Fruit fly (Drosophila melanogaster) whole organism, embryonic: ENCODE results near the gene Adgf-D.

ENCODE experiments used
- Atf-2 ChIP-seq: fragments of 200-800 bp; sonication (Bioruptor generic); optimal IDR thresholded peaks from 2 replicates; lab custom pipeline; 2016; ENCODE audit warnings: missing biosample characterization, missing genetic modification characterization
- Atf6 ChIP-seq: fragments of 200-800 bp; sonication (Bioruptor generic); IDR thresholded peaks from 2 replicates; pipeline ENCODE4 v1.3.6; 2022; ENCODE audit warnings: missing biosample characterization, missing genetic modification characterization
- Bdp1 ChIP-seq: fragments of 200-800 bp; sonication (Bioruptor generic); optimal IDR thresholded peaks from 3 replicates; lab custom pipeline; 2016; ENCODE audit warnings: missing biosample characterization, missing genetic modification characterization
- C15 ChIP-seq: fragments of 200-800 bp; sonication (Bioruptor generic); IDR thresholded peaks from 3 replicates; pipeline ENCODE4 v1.3.6; 2022; ENCODE audit warnings: missing biosample characterization, missing genetic modification characterization
- CG10979 ChIP-seq: fragments of 200-800 bp; sonication (Bioruptor generic); optimal IDR thresholded peaks from 2 replicates; lab custom pipeline; 2018; ENCODE audit warnings: missing biosample characterization, mild to moderate bottlenecking, missing genetic modification characterization, moderate library complexity
- CG11695 ChIP-seq: fragments of 200-800 bp; sonication (Bioruptor generic); IDR thresholded peaks from 3 replicates; pipeline ENCODE4 v1.3.6; 2022; ENCODE audit warnings: missing biosample characterization, missing genetic modification characterization
- CG1233 ChIP-seq: fragments of 200-800 bp; sonication (Bioruptor generic); optimal IDR thresholded peaks from 4 replicates; lab custom pipeline; 2018; ENCODE audit warnings: missing biosample characterization, mild to moderate bottlenecking, missing genetic modification characterization
- CG12391 ChIP-seq: fragments of 200-800 bp; sonication (Bioruptor generic); optimal IDR thresholded peaks from 3 replicates; lab custom pipeline; 2018; ENCODE audit warnings: missing biosample characterization, mild to moderate bottlenecking, missing genetic modification characterization, moderate library complexity
- CG15514 ChIP-seq: fragments of 200-800 bp; sonication (Bioruptor generic); optimal IDR thresholded peaks from 3 replicates; lab custom pipeline; 2017; ENCODE audit warnings: missing biosample characterization, missing genetic modification characterization, mild to moderate bottlenecking, moderate library complexity, missing genetic modification reagents
- CG1647 ChIP-seq: fragments of 200-800 bp; sonication (Bioruptor generic); optimal IDR thresholded peaks from 3 replicates; lab custom pipeline; 2016; ENCODE audit warnings: missing biosample characterization, missing genetic modification characterization
- CG16779 ChIP-seq: fragments of 200-800 bp; sonication (Bioruptor generic); IDR thresholded peaks from 2 replicates; pipeline ENCODE4 v1.3.6; 2022; ENCODE audit warnings: missing biosample characterization, missing genetic modification characterization
- CG17568 ChIP-seq: fragments of 200-800 bp; sonication (Bioruptor generic); optimal IDR thresholded peaks from 2 replicates; lab custom pipeline; 2018; ENCODE audit warnings: missing biosample characterization, mild to moderate bottlenecking, missing genetic modification characterization, moderate library complexity
- CG1832 ChIP-seq: fragments of 200-800 bp; sonication (Bioruptor generic); optimal IDR thresholded peaks from 2 replicates; lab custom pipeline; 2017; ENCODE audit warnings: missing biosample characterization, mild to moderate bottlenecking, missing genetic modification characterization, inconsistent platforms
- CG18476 ChIP-seq: fragments of 200-800 bp; sonication (Bioruptor generic); optimal IDR thresholded peaks from 2 replicates; lab custom pipeline; 2016; ENCODE audit warnings: missing biosample characterization, mild to moderate bottlenecking, missing genetic modification characterization
- CG30431 ChIP-seq: fragments of 200-800 bp; sonication (Bioruptor generic); optimal IDR thresholded peaks from 2 replicates; lab custom pipeline; 2017; ENCODE audit warnings: missing biosample characterization, missing genetic modification characterization
- CG3065 ChIP-seq: fragments of 200-800 bp; sonication (Bioruptor generic); optimal IDR thresholded peaks from 2 replicates; lab custom pipeline; 2016; ENCODE audit warnings: missing biosample characterization, missing genetic modification characterization
- CG3995 ChIP-seq: fragments of 200-800 bp; sonication (Bioruptor generic); optimal IDR thresholded peaks from 3 replicates; lab custom pipeline; 2016; ENCODE audit warnings: missing biosample characterization, missing genetic modification characterization
- CG4820 ChIP-seq: fragments of 200-800 bp; sonication (Bioruptor generic); optimal IDR thresholded peaks from 3 replicates; lab custom pipeline; 2016; ENCODE audit warnings: missing biosample characterization, missing genetic modification characterization
- CG6175 ChIP-seq: fragments of 200-800 bp; sonication (Bioruptor generic); IDR thresholded peaks from 3 replicates; pipeline ENCODE4 v1.3.6; 2022; ENCODE audit warnings: missing biosample characterization, missing genetic modification characterization
- CG9817 ChIP-seq: fragments of 200-800 bp; sonication (Bioruptor generic); optimal IDR thresholded peaks from 2 replicates; lab custom pipeline; 2018; ENCODE audit warnings: missing biosample characterization, mild to moderate bottlenecking, missing genetic modification characterization, moderate library complexity
- Dbx ChIP-seq: fragments of 200-800 bp; sonication (Bioruptor generic); IDR thresholded peaks from 3 replicates; pipeline ENCODE4 v1.3.6; 2022; ENCODE audit warnings: missing biosample characterization, missing genetic modification characterization
- Doc3 ChIP-seq: fragments of 200-800 bp; sonication (Bioruptor generic); IDR thresholded peaks from 3 replicates; pipeline ENCODE4 v1.3.6; 2022; ENCODE audit warnings: missing biosample characterization, missing genetic modification characterization; ENCODE audit not compliant: partially characterized antibody
- Dp ChIP-seq: fragments of 200-800 bp; sonication (Bioruptor generic); optimal IDR thresholded peaks from 2 replicates; lab custom pipeline; 2018; ENCODE audit warnings: missing biosample characterization, mild to moderate bottlenecking, missing genetic modification characterization, moderate library complexity
- E2f2 ChIP-seq: fragments of 200-800 bp; sonication (Bioruptor generic); IDR thresholded peaks from 2 replicates; pipeline ENCODE4 v1.3.6; 2022; ENCODE audit warnings: missing biosample characterization, missing genetic modification characterization
- H2.0 ChIP-seq: fragments of 200-800 bp; sonication (Bioruptor generic); IDR thresholded peaks from 2 replicates; pipeline ENCODE4 v1.3.6; 2022; ENCODE audit warnings: missing biosample characterization, missing genetic modification characterization
- HLHmδ ChIP-seq: fragments of 200-800 bp; sonication (Bioruptor generic); optimal IDR thresholded peaks from 2 replicates; lab custom pipeline; 2018; ENCODE audit warnings: missing biosample characterization, mild to moderate bottlenecking, missing genetic modification characterization, moderate library complexity
- Hmx ChIP-seq: fragments of 200-800 bp; sonication (Bioruptor generic); optimal IDR thresholded peaks from 2 replicates; lab custom pipeline; 2016; ENCODE audit warnings: missing biosample characterization, missing genetic modification characterization
- Lpt ChIP-seq: fragments of >200 bp; optimal IDR thresholded peaks from 2 replicates; lab custom pipeline; 2018; ENCODE audit warnings: missing biosample characterization, missing genetic modification characterization
- Poxn ChIP-seq: fragments of 200-800 bp; sonication (Bioruptor generic); IDR thresholded peaks from 2 replicates; pipeline ENCODE4 v1.3.6; 2022; ENCODE audit warnings: missing biosample characterization, missing genetic modification characterization
- Sox100B ChIP-seq: fragments of 200-800 bp; sonication (Bioruptor generic); optimal IDR thresholded peaks from 3 replicates; lab custom pipeline; 2018; ENCODE audit warnings: missing biosample characterization, mild to moderate bottlenecking, missing genetic modification characterization
- Vsx1 ChIP-seq: fragments of 200-800 bp; sonication (Bioruptor generic); optimal IDR thresholded peaks from 2 replicates; lab custom pipeline; 2017; ENCODE audit warnings: missing biosample characterization, mild to moderate bottlenecking, missing genetic modification characterization, missing genetic modification reagents
- br ChIP-seq: fragments of >200 bp; optimal IDR thresholded peaks from 2 replicates; lab custom pipeline; 2017
- cg ChIP-seq: fragments of 200-800 bp; sonication (Bioruptor generic); optimal IDR thresholded peaks from 3 replicates; lab custom pipeline; 2019; ENCODE audit warnings: missing biosample characterization, mild to moderate bottlenecking, missing genetic modification characterization, moderate library complexity
- chn ChIP-seq: fragments of 200-800 bp; sonication (Bioruptor generic); optimal IDR thresholded peaks from 2 replicates; lab custom pipeline; 2016; ENCODE audit warnings: missing biosample characterization, missing genetic modification characterization
- dimm ChIP-seq: fragments of 200-800 bp; sonication (Bioruptor generic); IDR thresholded peaks from 2 replicates; pipeline ENCODE4 v1.3.6; 2022; ENCODE audit warnings: missing biosample characterization, missing genetic modification characterization
- dpn ChIP-seq, 2 experiments: fragments of 200-800 bp; sonication (Bioruptor generic); optimal IDR thresholded peaks; 3 replicates each; lab custom pipeline; 2016; ENCODE audit warnings: missing biosample characterization in 2 of 2, missing genetic modification characterization in 2 of 2
- dysf ChIP-seq: fragments of 200-800 bp; sonication (Bioruptor generic); IDR thresholded peaks from 3 replicates; pipeline ENCODE4 v1.3.6; 2022; ENCODE audit warnings: missing biosample characterization, missing genetic modification characterization
- exex ChIP-seq: fragments of 200-800 bp; sonication (Bioruptor generic); optimal IDR thresholded peaks from 4 replicates; lab custom pipeline; 2018; ENCODE audit warnings: missing biosample characterization, mild to moderate bottlenecking, missing genetic modification characterization, moderate library complexity
- grn ChIP-seq: fragments of 200-800 bp; sonication (Bioruptor generic); optimal IDR thresholded peaks from 3 replicates; lab custom pipeline; 2017; ENCODE audit warnings: missing biosample characterization, missing genetic modification characterization
- her ChIP-seq: fragments of 200-800 bp; sonication (Bioruptor generic); optimal IDR thresholded peaks from 2 replicates; lab custom pipeline; 2016; ENCODE audit warnings: missing biosample characterization, missing genetic modification characterization
- kni ChIP-seq: fragments of 200-800 bp; sonication (Bioruptor generic); optimal IDR thresholded peaks from 3 replicates; lab custom pipeline; 2017; ENCODE audit warnings: mild to moderate bottlenecking, missing biosample characterization, missing genetic modification reagents, missing genetic modification characterization
- mld ChIP-seq: fragments of 200-800 bp; sonication (Bioruptor generic); IDR thresholded peaks from 3 replicates; pipeline ENCODE4 v1.3.6; 2022; ENCODE audit warnings: missing biosample characterization, missing genetic modification characterization; ENCODE audit not compliant: partially characterized antibody
- p53 ChIP-seq: fragments of 200-800 bp; sonication (Bioruptor generic); optimal IDR thresholded peaks from 2 replicates; lab custom pipeline; 2016; ENCODE audit warnings: missing biosample characterization, missing genetic modification characterization
- run ChIP-seq: fragments of 200-800 bp; sonication (Bioruptor generic); optimal IDR thresholded peaks from 3 replicates; lab custom pipeline; 2018; ENCODE audit warnings: missing biosample characterization, mild to moderate bottlenecking, missing genetic modification characterization
- sd ChIP-seq: fragments of 200-800 bp; sonication (Bioruptor generic); optimal IDR thresholded peaks from 3 replicates; lab custom pipeline; 2018; ENCODE audit warnings: missing biosample characterization, mild to moderate bottlenecking, missing genetic modification characterization, moderate library complexity
- sens-2 ChIP-seq: fragments of 200-800 bp; sonication (Bioruptor generic); IDR thresholded peaks from 2 replicates; pipeline ENCODE4 v1.3.6; 2022; ENCODE audit warnings: missing biosample characterization, missing genetic modification characterization
- sob ChIP-seq: fragments of 200-800 bp; sonication (Bioruptor generic); IDR thresholded peaks from 2 replicates; pipeline ENCODE4 v1.3.6; 2022; ENCODE audit warnings: missing biosample characterization, missing genetic modification characterization
- sr ChIP-seq: fragments of 200-800 bp; sonication (Bioruptor generic); IDR thresholded peaks from 3 replicates; pipeline ENCODE4 v1.3.6; 2022; ENCODE audit warnings: missing biosample characterization, missing genetic modification characterization
- tup ChIP-seq: fragments of 200-800 bp; sonication (Bioruptor generic); optimal IDR thresholded peaks from 2 replicates; lab custom pipeline; 2016; ENCODE audit warnings: missing biosample characterization, mild to moderate bottlenecking, missing genetic modification characterization, moderate library complexity
- z ChIP-seq: fragments of 200-800 bp; sonication (Bioruptor generic); IDR thresholded peaks from 3 replicates; pipeline ENCODE4 v1.3.6; 2022; ENCODE audit warnings: missing biosample characterization, missing genetic modification characterization

Gene Adgf-D

dm6 chr3R:13715012-13715673 lies 9.9 kb upstream of the Adgf-D start, which contains the start of gene kmr (continued):
- TF ChIP-seq CG1832 (GFP tag; lab: Kevin White, UChicago) (no peak), CG1647 (GFP tag; lab: Kevin White, UChicago) (no peak), grn (GFP tag; lab: Kevin White, UChicago) (peak; percentile 13), CG1233 (GFP tag; lab: Kevin White, UChicago) (peak; percentile 47), dimm (GFP tag; lab: Robert Waterston, UW) (no peak), chn (no peak), CG12391 (peak; percentile 15), CG10979 (tag; lab: Kevin White, UChicago) (no peak), br (lab: Kevin White, UChicago) (no peak), Dbx (GFP tag; lab: Robert Waterston, UW) (peak; percentile 75), sd (peak; percentile 6), E2f2 (peak; percentile 12; the same call in 1 of the 2 replicates), Vsx1 (GFP tag; lab: Kevin White, UChicago) (peak; percentile 21), kni (GFP tag; lab: Kevin White, UChicago) (peak; percentile 83), CG30431 (no peak), CG4820 (GFP tag; lab: Kevin White, UChicago) (no peak), sr (GFP tag; lab: Robert Waterston, UW) (no peak; the same call in 2 of the 3 replicates), Poxn (GFP tag; lab: Robert Waterston, UW) (no peak), CG17568 (GFP tag; lab: Kevin White, UChicago) (peak; percentile 64), CG15514 (GFP tag; lab: Kevin White, UChicago) (peak; percentile 47), Hmx (GFP tag; lab: Kevin White, UChicago) (no peak), CG11695 (GFP tag; lab: Robert Waterston, UW) (peak; percentile 33; the same call in 2 of the 3 replicates), sens-2 (no peak), CG18476 (GFP tag; lab: Kevin White, UChicago) (peak; percentile 24), CG9817 (tag; lab: Kevin White, UChicago) (no peak), Sox100B (GFP tag; lab: Kevin White, UChicago) (no peak), p53 (GFP tag; lab: Kevin White, UChicago) (no peak), dysf (GFP tag; lab: Robert Waterston, UW) (no peak; the same call in 2 of the 3 replicates), CG3065 (GFP tag; lab: Kevin White, UChicago) (no peak), Atf-2 (GFP tag; lab: Kevin White, UChicago) (no peak), C15 (GFP tag; lab: Robert Waterston, UW) (no peak), Dp (GFP tag; lab: Kevin White, UChicago) (no peak), sob (GFP tag; lab: Robert Waterston, UW) (peak; percentile 62; the same call in 1 of the 2 replicates), CG16779 (no peak), H2.0 (GFP tag; lab: Robert Waterston, UW) (no peak), Doc3 (GFP tag; lab: Robert Waterston, UW) (no peak), HLHmδ (GFP tag; lab: Kevin White, UChicago) (peak; percentile 79), CG3995 (GFP tag; lab: Kevin White, UChicago) (no peak), tup (no peak), z (GFP tag; lab: Robert Waterston, UW) (no peak; the same call in 2 of the 3 replicates), cg (peak; percentile 65), mld (GFP tag; lab: Robert Waterston, UW) (0 out of 3 replicates have a peak, but pooled peaks have one; percentile 24), Bdp1 (GFP tag; lab: Kevin White, UChicago) (no peak), her (GFP tag; lab: Kevin White, UChicago) (peak; percentile 57), exex (tag; lab: Kevin White, UChicago) (no peak), run (tag; lab: Kevin White, UChicago) (peak; percentile 24), Lpt (GFP tag; lab: Kevin White, UChicago) (no peak), Atf6 (GFP tag; lab: Robert Waterston, UW) (peak; percentile 27; the same call in 1 of the 2 replicates), dpn (GFP tag; optimal IDR thresholded peaks at IDR 0.05; lab: Kevin White, UChicago) (peak; percentile 9 to 15), CG6175 (peak; percentile 34; the same call in 1 of the 3 replicates)
